Worm (Caenorhabditis elegans) whole organism, mixed stage, embryonic: Measurements from ENCODE around the gene F49C12.4.

Experiments used
- elt-3 ChIP-seq: fragments of 150-350 bp; optimal IDR thresholded peaks from 2 replicates; lab custom pipeline; 2014; ENCODE audit warnings: missing biosample characterization, missing genetic modification characterization
- lin-32 ChIP-seq: fragments of 200-800 bp; sonication (Bioruptor generic); optimal IDR thresholded peaks from 2 replicates; lab custom pipeline; 2018; ENCODE audit warnings: mild to moderate bottlenecking, missing genetic modification characterization, missing compliant biosample characterization
- lsy-2 ChIP-seq: fragments of 150-350 bp; optimal IDR thresholded peaks from 2 replicates; lab custom pipeline; 2014; ENCODE audit warnings: missing biosample characterization, missing genetic modification characterization
- mep-1 ChIP-seq: fragments of 150-350 bp; optimal IDR thresholded peaks from 2 replicates; lab custom pipeline; 2017; ENCODE audit warnings: missing biosample characterization, missing genetic modification reagents, missing genetic modification characterization, inconsistent platforms
- nhr-12 ChIP-seq: fragments of 150-350 bp; optimal IDR thresholded peaks from 2 replicates; lab custom pipeline; 2014; ENCODE audit warnings: missing biosample characterization, missing genetic modification characterization
- nhr-76 ChIP-seq: sonication (generic microtip); optimal IDR thresholded peaks from 2 replicates; lab custom pipeline; 2017; ENCODE audit warnings: missing biosample characterization, missing genetic modification characterization
- sem-2 ChIP-seq: fragments of 200-800 bp; sonication (Bioruptor generic); optimal IDR thresholded peaks from 2 replicates; lab custom pipeline; 2018; ENCODE audit warnings: mild to moderate bottlenecking, missing genetic modification characterization, missing compliant biosample characterization
- unc-62 ChIP-seq: fragments of 150-350 bp; optimal IDR thresholded peaks from 2 replicates; lab custom pipeline; 2014; ENCODE audit warnings: missing biosample characterization, missing genetic modification reagents, missing genetic modification characterization

DNA sequence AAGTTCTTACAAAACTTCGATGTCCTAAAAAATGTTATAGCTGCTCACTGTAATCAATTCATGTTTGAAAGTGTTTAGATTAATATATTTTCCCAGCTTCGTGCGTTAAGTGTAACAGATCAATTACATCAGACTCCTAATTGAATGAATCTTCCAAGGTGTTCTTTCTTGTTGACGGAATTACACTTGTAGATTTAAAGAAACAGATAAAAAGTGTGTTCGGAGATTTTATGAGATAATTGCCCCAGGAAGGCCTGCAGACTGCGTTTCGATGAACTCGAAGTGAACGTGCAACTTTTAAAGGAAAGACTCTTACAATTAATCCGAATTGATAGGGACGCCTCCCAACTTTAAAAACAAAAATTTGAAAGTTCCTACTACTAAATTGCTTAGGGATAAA, 14.3 kb downstream of the F49C12.4 start:
- TF ChIP-seq mep-1 (tag; lab: Kevin White, UChicago) = no peak
- no peak for TF ChIP-seq sem-2 (GFP tag; lab: Kevin White, UChicago)
- TF ChIP-seq elt-3 (tag; lab: Kevin White, UChicago) = no peak
- TF ChIP-seq nhr-76 (tag; lab: Kevin White, UChicago) = no peak
- no peak for TF ChIP-seq lsy-2 (tag; lab: Kevin White, UChicago)
- no peak for TF ChIP-seq lin-32 (GFP tag; lab: Kevin White, UChicago)
- TF ChIP-seq unc-62 (GFP tag; lab: Kevin White, UChicago) = no peak
- no peak for TF ChIP-seq nhr-12 (tag; lab: Kevin White, UChicago)
